Fruit fly (Drosophila melanogaster) whole organism, embryonic: Measurements from ENCODE around the gene Pmm2.

Experiments
- Asciz ChIP-seq: fragments of 200-800 bp; sonication (Bioruptor generic); optimal IDR thresholded peaks from 2 replicates; lab custom pipeline; 2017; ENCODE audit warnings: missing biosample characterization, mild to moderate bottlenecking, missing genetic modification characterization, missing genetic modification reagents
- CG10366 ChIP-seq: fragments of 200-800 bp; sonication (Bioruptor generic); IDR thresholded peaks from 2 replicates; pipeline ENCODE4 v1.3.6; 2022; ENCODE audit warnings: missing biosample characterization, missing genetic modification characterization
- CG10543 ChIP-seq: fragments of 200-800 bp; sonication (Bioruptor generic); optimal IDR thresholded peaks from 3 replicates; lab custom pipeline; 2017; ENCODE audit warnings: missing biosample characterization, mild to moderate bottlenecking, missing genetic modification characterization, moderate library complexity
- CG10565 ChIP-seq: fragments of 200-800 bp; sonication (Bioruptor generic); optimal IDR thresholded peaks from 3 replicates; lab custom pipeline; 2016; ENCODE audit warnings: missing biosample characterization, mild to moderate bottlenecking, missing genetic modification characterization
- CG1233 ChIP-seq: fragments of 200-800 bp; sonication (Bioruptor generic); optimal IDR thresholded peaks from 4 replicates; lab custom pipeline; 2018; ENCODE audit warnings: missing biosample characterization, mild to moderate bottlenecking, missing genetic modification characterization
- CG12391 ChIP-seq: fragments of 200-800 bp; sonication (Bioruptor generic); optimal IDR thresholded peaks from 3 replicates; lab custom pipeline; 2018; ENCODE audit warnings: missing biosample characterization, mild to moderate bottlenecking, missing genetic modification characterization, moderate library complexity
- CG12744 ChIP-seq: fragments of 200-800 bp; sonication (Bioruptor generic); optimal IDR thresholded peaks from 2 replicates; lab custom pipeline; 2016; ENCODE audit warnings: missing biosample characterization, missing genetic modification characterization
- CG13894 ChIP-seq: fragments of 200-800 bp; sonication (Bioruptor generic); optimal IDR thresholded peaks from 3 replicates; lab custom pipeline; 2018; ENCODE audit warnings: missing biosample characterization, mild to moderate bottlenecking, missing genetic modification characterization, moderate library complexity
- CG14014 ChIP-seq: fragments of 200-800 bp; sonication (Bioruptor generic); IDR thresholded peaks from 2 replicates; pipeline ENCODE4 v1.3.6; 2022; ENCODE audit warnings: missing biosample characterization, missing genetic modification characterization
- CG1603 ChIP-seq: fragments of 200-800 bp; sonication (Bioruptor generic); optimal IDR thresholded peaks from 2 replicates; lab custom pipeline; 2019; ENCODE audit warnings: missing biosample characterization, mild to moderate bottlenecking, missing genetic modification characterization, moderate library complexity
- CG17829 ChIP-seq: fragments of 200-800 bp; optimal IDR thresholded peaks from 2 replicates; lab custom pipeline; 2019; ENCODE audit warnings: missing biosample characterization, mild to moderate bottlenecking, missing genetic modification characterization, moderate library complexity
- CG18011 ChIP-seq: fragments of 200-800 bp; sonication (Bioruptor generic); optimal IDR thresholded peaks from 2 replicates; lab custom pipeline; 2017; ENCODE audit warnings: missing biosample characterization, missing genetic modification characterization, mild to moderate bottlenecking, moderate library complexity, missing genotype
- CG18476 ChIP-seq: fragments of 200-800 bp; sonication (Bioruptor generic); optimal IDR thresholded peaks from 2 replicates; lab custom pipeline; 2016; ENCODE audit warnings: missing biosample characterization, mild to moderate bottlenecking, missing genetic modification characterization
- CG18764 ChIP-seq: fragments of 200-800 bp; sonication (Bioruptor generic); optimal IDR thresholded peaks from 3 replicates; lab custom pipeline; 2016; ENCODE audit warnings: missing biosample characterization, missing genetic modification characterization
- CG2678 ChIP-seq: fragments of 200-800 bp; sonication (Bioruptor generic); optimal IDR thresholded peaks from 3 replicates; lab custom pipeline; 2019; ENCODE audit warnings: missing biosample characterization, mild to moderate bottlenecking, missing genetic modification characterization, moderate library complexity
- CG2889 ChIP-seq: fragments of 200-800 bp; sonication (Bioruptor generic); IDR thresholded peaks from 3 replicates; pipeline ENCODE4 v1.3.6; 2022; ENCODE audit warnings: missing biosample characterization, missing genetic modification characterization
- CG34422 ChIP-seq: fragments of 200-800 bp; sonication (Bioruptor generic); IDR thresholded peaks from 3 replicates; pipeline ENCODE4 v1.3.6; 2022; ENCODE audit warnings: missing biosample characterization, missing genetic modification characterization
- CG5953 ChIP-seq: fragments of 200-800 bp; sonication (Bioruptor generic); IDR thresholded peaks from 2 replicates; pipeline ENCODE4 v1.3.6; 2022; ENCODE audit warnings: missing biosample characterization, missing genetic modification characterization
- CG9437 ChIP-seq: fragments of 200-800 bp; sonication (Bioruptor generic); optimal IDR thresholded peaks from 2 replicates; lab custom pipeline; 2018; ENCODE audit warnings: missing biosample characterization, mild to moderate bottlenecking, missing genetic modification characterization
- CG9817 ChIP-seq: fragments of 200-800 bp; sonication (Bioruptor generic); optimal IDR thresholded peaks from 2 replicates; lab custom pipeline; 2018; ENCODE audit warnings: missing biosample characterization, mild to moderate bottlenecking, missing genetic modification characterization, moderate library complexity
- Dip3 ChIP-seq: fragments of 200-800 bp; sonication (Bioruptor generic); optimal IDR thresholded peaks from 3 replicates; lab custom pipeline; 2016; ENCODE audit warnings: missing biosample characterization, missing genetic modification characterization
- E2f1 ChIP-seq: fragments of 200-800 bp; sonication (Bioruptor generic); IDR thresholded peaks from 2 replicates; pipeline ENCODE4 v1.3.6; 2022; ENCODE audit warnings: missing biosample characterization, missing genetic modification characterization
- H15 ChIP-seq: fragments of 200-800 bp; sonication (Bioruptor generic); IDR thresholded peaks from 3 replicates; pipeline ENCODE4 v1.3.6; 2022; ENCODE audit warnings: missing biosample characterization, missing genetic modification characterization
- HHEX ChIP-seq: fragments of 200-800 bp; sonication (Bioruptor generic); optimal IDR thresholded peaks from 3 replicates; lab custom pipeline; 2017; ENCODE audit warnings: missing biosample characterization, mild to moderate bottlenecking, missing genetic modification characterization, missing genetic modification reagents
- HLH4C ChIP-seq: fragments of 200-800 bp; sonication (Bioruptor generic); IDR thresholded peaks from 3 replicates; pipeline ENCODE4 v1.3.6; 2022; ENCODE audit warnings: missing biosample characterization, missing genetic modification characterization; ENCODE audit not compliant: partially characterized antibody
- Hand ChIP-seq: fragments of 200-800 bp; sonication (Bioruptor generic); optimal IDR thresholded peaks from 2 replicates; lab custom pipeline; 2017; ENCODE audit warnings: mild to moderate bottlenecking, missing biosample characterization, missing genetic modification reagents, missing genetic modification characterization
- Kr ChIP-seq: fragments of 200-800 bp; sonication (Bioruptor generic); optimal IDR thresholded peaks from 2 replicates; lab custom pipeline; 2017; ENCODE audit warnings: missing biosample characterization, mild to moderate bottlenecking, missing genetic modification characterization
- MBD-R2 ChIP-seq: fragments of 200-800 bp; sonication (Bioruptor generic); IDR thresholded peaks from 2 replicates; pipeline ENCODE4 v1.3.6; 2022; ENCODE audit warnings: missing biosample characterization, missing genetic modification characterization
- NK7.1 ChIP-seq: fragments of 200-800 bp; sonication (Bioruptor generic); optimal IDR thresholded peaks from 3 replicates; lab custom pipeline; 2016; ENCODE audit warnings: missing biosample characterization, missing genetic modification characterization
- Side ChIP-seq: fragments of 200-800 bp; sonication (Bioruptor generic); optimal IDR thresholded peaks from 2 replicates; lab custom pipeline; 2016; ENCODE audit warnings: missing biosample characterization, missing genetic modification characterization
- Sox102F ChIP-seq: fragments of 200-800 bp; sonication (Bioruptor generic); optimal IDR thresholded peaks from 2 replicates; lab custom pipeline; 2018; ENCODE audit warnings: missing biosample characterization, mild to moderate bottlenecking, missing genetic modification characterization, moderate library complexity
- Ssrp ChIP-seq: fragments of 200-800 bp; sonication (Bioruptor generic); optimal IDR thresholded peaks from 2 replicates; lab custom pipeline; 2018; ENCODE audit warnings: missing biosample characterization, mild to moderate bottlenecking, missing genetic modification characterization, moderate library complexity
- ac ChIP-seq: fragments of 200-800 bp; sonication (Bioruptor generic); optimal IDR thresholded peaks from 3 replicates; lab custom pipeline; 2017; ENCODE audit warnings: missing biosample characterization, mild to moderate bottlenecking, missing genetic modification characterization
- amos ChIP-seq: fragments of 200-800 bp; sonication (Bioruptor generic); IDR thresholded peaks from 2 replicates; pipeline ENCODE4 v1.3.6; 2022; ENCODE audit warnings: missing biosample characterization, missing genetic modification characterization; ENCODE audit not compliant: partially characterized antibody
- ara ChIP-seq: fragments of 200-800 bp; sonication (Bioruptor generic); IDR thresholded peaks from 2 replicates; pipeline ENCODE4 v1.3.6; 2022; ENCODE audit warnings: missing biosample characterization, missing genetic modification characterization
- bigmax ChIP-seq: fragments of 200-800 bp; sonication (Bioruptor generic); optimal IDR thresholded peaks from 2 replicates; lab custom pipeline; 2018; ENCODE audit warnings: missing biosample characterization, mild to moderate bottlenecking, missing genetic modification characterization
- crc ChIP-seq: fragments of 200-800 bp; sonication (Bioruptor generic); optimal IDR thresholded peaks from 2 replicates; lab custom pipeline; 2016; ENCODE audit warnings: missing biosample characterization, missing genetic modification characterization
- croc ChIP-seq: fragments of 200-800 bp; sonication (Bioruptor generic); conservative IDR thresholded peaks from 3 replicates; pipeline ENCODE4 v1.3.6; 2022; ENCODE audit warnings: missing biosample characterization, missing genetic modification characterization
- dimm ChIP-seq: fragments of 200-800 bp; sonication (Bioruptor generic); IDR thresholded peaks from 2 replicates; pipeline ENCODE4 v1.3.6; 2022; ENCODE audit warnings: missing biosample characterization, missing genetic modification characterization
- eyg ChIP-seq: fragments of 200-800 bp; sonication (Bioruptor generic); optimal IDR thresholded peaks from 3 replicates; lab custom pipeline; 2016; ENCODE audit warnings: missing biosample characterization, missing genetic modification characterization
- fru ChIP-seq: fragments of >200 bp; optimal IDR thresholded peaks from 2 replicates; lab custom pipeline; 2017
- ftz-f1 ChIP-seq: fragments of 200-800 bp; sonication (Bioruptor generic); optimal IDR thresholded peaks from 2 replicates; lab custom pipeline; 2016; ENCODE audit warnings: missing biosample characterization, missing genetic modification characterization
- gem ChIP-seq: fragments of 200-800 bp; sonication (Bioruptor generic); optimal IDR thresholded peaks from 2 replicates; lab custom pipeline; 2019; ENCODE audit warnings: missing biosample characterization, mild to moderate bottlenecking, missing genetic modification characterization, moderate library complexity
- grau ChIP-seq: fragments of 200-800 bp; optimal IDR thresholded peaks from 3 replicates; lab custom pipeline; 2019; ENCODE audit warnings: missing biosample characterization, mild to moderate bottlenecking, missing genetic modification characterization, moderate library complexity
- lola ChIP-seq, 3 experiments: fragments of >200 bp in 2 of 3; fragments of 200-800 bp in 1 of 3; sonication (Bioruptor generic) in 1 of 3; optimal IDR thresholded peaks; 2 replicates each; lab custom pipeline; 2017 to 2019; ENCODE audit warnings: missing biosample characterization in 3 of 3, missing genetic modification characterization in 3 of 3, mild to moderate bottlenecking in 1 of 3, moderate library complexity in 1 of 3
- maf-S ChIP-seq: fragments of 200-800 bp; sonication (Bioruptor generic); optimal IDR thresholded peaks from 2 replicates; lab custom pipeline; 2016; ENCODE audit warnings: missing biosample characterization, missing genetic modification characterization
- mam ChIP-seq: fragments of 200-800 bp; sonication (Bioruptor generic); optimal IDR thresholded peaks from 3 replicates; lab custom pipeline; 2016; ENCODE audit warnings: missing biosample characterization, missing genetic modification characterization
- pfk ChIP-seq: fragments of 200-800 bp; sonication (Bioruptor generic); optimal IDR thresholded peaks from 2 replicates; lab custom pipeline; 2018; ENCODE audit warnings: missing biosample characterization, mild to moderate bottlenecking, missing genetic modification characterization, moderate library complexity
- prd ChIP-seq, 3 experiments: fragments of >200 bp in 2 of 3; fragments of 200-800 bp in 1 of 3; sonication (Bioruptor generic) in 1 of 3; optimal IDR thresholded peaks in 2 of 3; IDR thresholded peaks in 1 of 3; 2 replicates in 2 of 3; 3 replicates in 1 of 3; pipeline versions ENCODE4 v1.3.6 to Lab custom; 2017 to 2022; ENCODE audit warnings: missing biosample characterization in 1 of 3, missing genetic modification characterization in 1 of 3
- tx ChIP-seq: fragments of 200-800 bp; sonication (Bioruptor generic); optimal IDR thresholded peaks from 2 replicates; lab custom pipeline; 2016; ENCODE audit warnings: missing biosample characterization, missing genetic modification characterization
- zfh1 ChIP-seq: fragments of 200-800 bp; sonication (Bioruptor generic); IDR thresholded peaks from 3 replicates; pipeline ENCODE4 v1.3.6; 2022; ENCODE audit warnings: missing biosample characterization, missing genetic modification characterization

Pmm2 gene

DNA sequence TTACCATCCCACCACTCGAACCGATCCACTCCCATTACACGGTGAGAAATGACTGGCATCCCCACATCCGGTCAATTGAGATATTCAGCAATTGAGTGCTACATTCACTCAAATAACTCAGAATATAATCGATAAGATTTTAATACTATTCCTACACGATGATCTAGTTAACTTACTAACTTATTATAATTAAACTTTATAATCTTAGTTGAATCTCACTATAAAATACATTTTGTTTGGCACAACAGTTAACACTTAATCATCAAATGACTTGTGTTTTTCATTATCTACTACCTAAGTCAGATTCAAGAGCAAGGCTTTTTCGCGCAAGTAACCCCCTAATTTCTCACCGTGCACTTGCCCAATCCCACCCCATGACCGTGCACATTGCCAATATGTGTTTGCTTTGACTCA lies 39.1 kb upstream of the Pmm2 start (continued):
- no peak for TF ChIP-seq CG34422 (GFP tag; lab: Robert Waterston, UW)
- no peak for TF ChIP-seq CG10565
- no peak for TF ChIP-seq CG10366
- no peak for TF ChIP-seq fru (lab: Kevin White, UChicago)
- TF ChIP-seq CG1233 (GFP tag; lab: Kevin White, UChicago): peak; percentile 45
- TF ChIP-seq Dip3 (GFP tag; lab: Kevin White, UChicago): no peak
- TF ChIP-seq NK7.1 (GFP tag; lab: Kevin White, UChicago): no peak
- no peak for TF ChIP-seq pfk
- TF ChIP-seq CG9817 (tag; lab: Kevin White, UChicago): no peak
- no peak for TF ChIP-seq H15 (GFP tag; lab: Robert Waterston, UW)
- TF ChIP-seq prd (optimal IDR thresholded peaks at IDR 0.05; lab: Kevin White, UChicago): no peak
- peak; percentile 37; the same call in 1 of the 3 replicates for TF ChIP-seq prd (GFP tag; IDR thresholded peaks at IDR 0.05; lab: Robert Waterston, UW)
- no peak for TF ChIP-seq Kr (GFP tag; lab: Kevin White, UChicago)
- TF ChIP-seq Ssrp: peak; percentile 35
- no peak for TF ChIP-seq amos (GFP tag; lab: Robert Waterston, UW)
- TF ChIP-seq CG2678 (tag; lab: Kevin White, UChicago): peak; percentile 72
- no peak for TF ChIP-seq E2f1 (GFP tag; lab: Robert Waterston, UW)
- TF ChIP-seq CG12391 (tag; lab: Kevin White, UChicago): peak; percentile 57
- no peak for TF ChIP-seq ftz-f1 (GFP tag; lab: Kevin White, UChicago)
- no peak for TF ChIP-seq ac
- no peak for TF ChIP-seq Hand (GFP tag; lab: Kevin White, UChicago)
- no peak for TF ChIP-seq CG18764 (GFP tag; lab: Kevin White, UChicago)
- TF ChIP-seq CG10543 (GFP tag; lab: Kevin White, UChicago): peak; percentile 7
- no peak for TF ChIP-seq tx
- peak; percentile 64 for TF ChIP-seq grau (tag; lab: Kevin White, UChicago)
- no peak for TF ChIP-seq CG5953 (GFP tag; lab: Robert Waterston, UW)
- TF ChIP-seq mam (GFP tag; lab: Kevin White, UChicago): peak; percentile 8
- peak; percentile 8 for TF ChIP-seq HHEX
- no peak for TF ChIP-seq bigmax (GFP tag; lab: Kevin White, UChicago)
- no peak for TF ChIP-seq CG13894 (tag; lab: Kevin White, UChicago)
- TF ChIP-seq CG1603: peak; percentile 18
- TF ChIP-seq CG14014: no peak
- peak; percentile 20 for TF ChIP-seq CG18476 (GFP tag; lab: Kevin White, UChicago)
- no peak for TF ChIP-seq zfh1
- TF ChIP-seq dimm (GFP tag; lab: Robert Waterston, UW): no peak
- peak; percentile 66 for TF ChIP-seq gem (tag; lab: Kevin White, UChicago)
- no peak for TF ChIP-seq MBD-R2 (GFP tag; lab: Robert Waterston, UW)
- no peak for TF ChIP-seq CG2889 (GFP tag; lab: Robert Waterston, UW)
- TF ChIP-seq ara (GFP tag; lab: Robert Waterston, UW): no peak
- no peak for TF ChIP-seq croc (GFP tag; lab: Robert Waterston, UW)
- TF ChIP-seq lola (GFP tag; optimal IDR thresholded peaks at IDR 0.05; lab: Kevin White, UChicago): peak in 1 of 3 experiments; percentile 42
- TF ChIP-seq crc (GFP tag; lab: Kevin White, UChicago): no peak
- TF ChIP-seq CG17829 (tag; lab: Kevin White, UChicago): peak; percentile 46
- TF ChIP-seq maf-S: no peak
- no peak for TF ChIP-seq CG12744
- no peak for TF ChIP-seq eyg
- TF ChIP-seq CG9437 (GFP tag; lab: Kevin White, UChicago): peak; percentile 39
- no peak for TF ChIP-seq HLH4C (GFP tag; lab: Robert Waterston, UW)
- no peak for TF ChIP-seq CG18011
- no peak for TF ChIP-seq Asciz (GFP tag; lab: Kevin White, UChicago)
- TF ChIP-seq Sox102F: peak; percentile 47
- TF ChIP-seq Side (GFP tag; lab: Kevin White, UChicago): no peak
